Worm (Caenorhabditis elegans) whole organism, L4 larva: ENCODE data around the gene cyn-16.
A peak's percentile ranks its signal among the peaks of the same experiment; 100 is the strongest.

Experiments used
- D1046.2 ChIP-seq: fragments of 200-800 bp; sonication (Bioruptor generic); IDR thresholded peaks from 2 replicates; pipeline ENCODE4 v1.3.6; 2022; ENCODE audit warnings: missing genetic modification characterization, missing compliant biosample characterization
- F49E8.2 ChIP-seq: sonication (generic microtip); optimal IDR thresholded peaks from 2 replicates; lab custom pipeline; 2016; ENCODE audit warnings: missing compliant biosample characterization, mild to moderate bottlenecking, missing genetic modification characterization, borderline replicate concordance
- T26A8.4 ChIP-seq: fragments of 200-800 bp; sonication (Bioruptor generic); IDR thresholded peaks from 2 replicates; pipeline ENCODE4 v1.3.6; 2022; ENCODE audit warnings: missing genetic modification characterization, missing compliant biosample characterization
- ZK546.5 ChIP-seq, 2 experiments: sonication (generic microtip); optimal IDR thresholded peaks; 2 replicates each; lab custom pipeline; 2017; ENCODE audit warnings: missing biosample characterization in 2 of 2, missing genetic modification characterization in 2 of 2
- aha-1 ChIP-seq: fragments of 150-350 bp; peaks from one replicate; lab custom pipeline; 2014; ENCODE audit warnings: missing biosample characterization, missing genetic modification characterization
- ceh-20 ChIP-seq: fragments of 200-800 bp; sonication (Bioruptor generic); IDR thresholded peaks from 2 replicates; pipeline ENCODE4 v1.3.6; 2022; ENCODE audit warnings: missing genetic modification reagents, missing genetic modification characterization, missing compliant biosample characterization
- dmd-6 ChIP-seq: fragments of 200-800 bp; sonication (Bioruptor generic); IDR thresholded peaks from 2 replicates; pipeline ENCODE4 v1.3.6; 2022; ENCODE audit warnings: missing genetic modification reagents, missing genetic modification characterization, missing compliant biosample characterization
- dmd-9 ChIP-seq: fragments of 200-800 bp; sonication (Bioruptor generic); IDR thresholded peaks from 2 replicates; pipeline ENCODE4 v1.3.6; 2022; ENCODE audit warnings: missing genetic modification reagents, missing genetic modification characterization, missing compliant biosample characterization
- duxl-1 ChIP-seq: sonication (generic microtip); optimal IDR thresholded peaks from 2 replicates; lab custom pipeline; 2016; ENCODE audit warnings: mild to moderate bottlenecking, missing genetic modification characterization, moderate library complexity, missing compliant biosample characterization; ENCODE audit not compliant: poor library complexity
- dve-1 ChIP-seq: sonication (generic microtip); optimal IDR thresholded peaks from 2 replicates; lab custom pipeline; 2017; ENCODE audit warnings: antibody characterized with exemption, mild to moderate bottlenecking, missing genetic modification characterization, missing compliant biosample characterization; ENCODE audit not compliant: insufficient read depth
- egl-43 ChIP-seq: fragments of 200-800 bp; sonication (Bioruptor generic); IDR thresholded peaks from 2 replicates; pipeline ENCODE4 v1.3.6; 2022; ENCODE audit warnings: missing genetic modification reagents, missing genetic modification characterization, missing compliant biosample characterization
- fkh-10 ChIP-seq: fragments of 150-350 bp; optimal IDR thresholded peaks from 2 replicates; lab custom pipeline; 2014; ENCODE audit warnings: missing biosample characterization, missing genetic modification reagents, missing genetic modification characterization
- hif-1 ChIP-seq, 2 experiments: sonication (generic microtip); optimal IDR thresholded peaks; 2 replicates each; lab custom pipeline; 2016 to 2017; ENCODE audit warnings: missing compliant biosample characterization in 2 of 2, missing genetic modification characterization in 2 of 2, missing genetic modification reagents in 2 of 2, missing genotype in 2 of 2, mild to moderate bottlenecking in 1 of 2
- hlh-11 ChIP-seq: fragments of 200-800 bp; sonication (Bioruptor generic); optimal IDR thresholded peaks from 2 replicates; lab custom pipeline; 2018; ENCODE audit warnings: mild to moderate bottlenecking, missing genetic modification characterization, missing compliant biosample characterization
- lin-1 ChIP-seq: fragments of 200-800 bp; sonication (Bioruptor generic); IDR thresholded peaks from 2 replicates; pipeline ENCODE4 v1.3.6; 2022; ENCODE audit warnings: missing genetic modification reagents, missing genetic modification characterization, missing compliant biosample characterization
- lin-15B ChIP-seq: fragments of 150-350 bp; sonication (generic microtip); optimal IDR thresholded peaks from 3 replicates; lab custom pipeline; 2014; ENCODE audit warnings: missing biosample characterization, missing genetic modification characterization
- madf-9 ChIP-seq: fragments of 200-800 bp; sonication (Bioruptor generic); conservative IDR thresholded peaks from 2 replicates; pipeline ENCODE4 v1.3.6; 2022; ENCODE audit warnings: missing genetic modification reagents, missing genetic modification characterization, missing compliant biosample characterization
- mdt-29 ChIP-seq: fragments of 200-800 bp; sonication (Bioruptor generic); IDR thresholded peaks from 2 replicates; pipeline ENCODE4 v1.3.6; 2022; ENCODE audit warnings: missing genetic modification reagents, missing genetic modification characterization, missing compliant biosample characterization
- mep-1 ChIP-seq: fragments of 150-350 bp; sonication (generic microtip); optimal IDR thresholded peaks from 3 replicates; lab custom pipeline; 2014; ENCODE audit warnings: missing biosample characterization, missing genetic modification characterization
- nhr-102 ChIP-seq: sonication (generic microtip); optimal IDR thresholded peaks from 2 replicates; lab custom pipeline; 2016; ENCODE audit warnings: mild to moderate bottlenecking, missing genetic modification characterization, moderate library complexity, missing compliant biosample characterization
- nhr-28 ChIP-seq: fragments of 150-350 bp; optimal IDR thresholded peaks from 2 replicates; lab custom pipeline; 2014; ENCODE audit warnings: missing biosample characterization, missing genetic modification characterization
- nhr-42 ChIP-seq: fragments of 200-800 bp; sonication (Bioruptor generic); IDR thresholded peaks from 2 replicates; pipeline ENCODE4 v1.3.6; 2022; ENCODE audit warnings: missing genetic modification characterization, missing compliant biosample characterization
- saeg-2 ChIP-seq: fragments of 200-800 bp; sonication (Bioruptor generic); IDR thresholded peaks from 2 replicates; pipeline ENCODE4 v1.3.6; 2022; ENCODE audit warnings: missing genetic modification reagents, missing genetic modification characterization, missing compliant biosample characterization
- sdz-12 ChIP-seq: fragments of 200-800 bp; sonication (Bioruptor generic); optimal IDR thresholded peaks from 2 replicates; lab custom pipeline; 2018; ENCODE audit warnings: mild to moderate bottlenecking, missing genetic modification characterization, missing compliant biosample characterization
- set-16 ChIP-seq: fragments of 200-800 bp; sonication (Bioruptor generic); IDR thresholded peaks from 2 replicates; pipeline ENCODE4 v1.3.6; 2022; ENCODE audit warnings: missing genetic modification reagents, missing genetic modification characterization, missing compliant biosample characterization
- tra-1 ChIP-seq: fragments of 200-800 bp; sonication (Bioruptor generic); IDR thresholded peaks from 2 replicates; pipeline ENCODE4 v1.3.6; 2022; ENCODE audit warnings: missing genetic modification reagents, missing genetic modification characterization, missing compliant biosample characterization
- unc-62 ChIP-seq, 3 experiments: fragments of 150-350 bp in 1 of 3; sonication (generic microtip); optimal IDR thresholded peaks in 2 of 3; peaks in 1 of 3; 1 replicate in 1 of 3; 2 replicates in 2 of 3; lab custom pipeline; 2014 to 2017; ENCODE audit warnings: missing biosample characterization in 3 of 3, missing genetic modification characterization in 3 of 3, missing genetic modification reagents in 3 of 3, missing genotype in 1 of 3
- zfp-3 ChIP-seq: fragments of 200-800 bp; sonication (Bioruptor generic); conservative IDR thresholded peaks from 2 replicates; pipeline ENCODE4 v1.3.6; 2022; ENCODE audit warnings: missing genetic modification reagents, missing genetic modification characterization, missing compliant biosample characterization

Gene cyn-16

ce11 chrII:12063076-12063475 lies 26.5 kb upstream of the cyn-16 start (continued):
- TF ChIP-seq sdz-12 (GFP tag; lab: Kevin White, UChicago) (no peak), mep-1 (no peak), nhr-102 (no peak)

- TF ChIP-seq unc-62 (GFP tag; optimal IDR thresholded peaks at IDR 0.05 in 1 of 2; lab: Kevin White, UChicago) (peak in 1 of 2 experiments; percentile 45), unc-62 (tag; optimal IDR thresholded peaks at IDR 0.05; lab: Kevin White, UChicago) (no peak), F49E8.2 (tag; lab: Kevin White, UChicago) (no peak)
Observed at ce11 chrII:12062521-12062920, 26.0 kb upstream of the cyn-16 start, which contains the start of gene arrd-7. Gene arrd-7 (minus strand): TSS chrII:12062621.

- TF ChIP-seq mep-1 (peak; percentile 52), fkh-10 (GFP tag; lab: Kevin White, UChicago) (no peak), lin-1 (GFP tag; lab: Robert Waterston, UW) (0 out of 2 replicates have a peak, but pooled peaks have one; percentile 17), dve-1 (tag; lab: Kevin White, UChicago) (peak; percentile 9), saeg-2 (GFP tag; lab: Robert Waterston, UW) (no peak), madf-9 (GFP tag; lab: Robert Waterston, UW) (no peak), hif-1 (tag; optimal IDR thresholded peaks at IDR 0.05; lab: Kevin White, UChicago) (peak in 1 of 2 experiments; percentile 17), lin-15B (tag; lab: Kevin White, UChicago) (no peak), ZK546.5 (tag; optimal IDR thresholded peaks at IDR 0.05; lab: Kevin White, UChicago) (no peak), nhr-28 (no peak), zfp-3 (GFP tag; lab: Robert Waterston, UW) (0 out of 2 replicates have a peak, but pooled peaks have one; percentile 17)
Observed at ce11 chrII:12059872-12060271, 23.3 kb upstream of the cyn-16 start.

ce11 chrII:12058298-12058697 lies 21.8 kb upstream of the cyn-16 start:
- TF ChIP-seq duxl-1 (tag; lab: Kevin White, UChicago): peak; percentile 24
- no peak for TF ChIP-seq sdz-12 (GFP tag; lab: Kevin White, UChicago)
- peak; percentile 52 for TF ChIP-seq aha-1
- TF ChIP-seq hlh-11: no peak
- 0 out of 2 replicates have a peak, but pooled peaks have one; percentile 13 for TF ChIP-seq mdt-29 (GFP tag; lab: Robert Waterston, UW)
- TF ChIP-seq zfp-3 (GFP tag; lab: Robert Waterston, UW): 0 out of 2 replicates have a peak, but pooled peaks have one; percentile 30
- TF ChIP-seq ceh-20: peak; percentile 20; the same call in 1 of the 2 replicates

- TF ChIP-seq egl-43 (peak; percentile 58; the same call in 1 of the 2 replicates), ceh-20 (0 out of 2 replicates have a peak, but pooled peaks have one; percentile 19), D1046.2 (peak; percentile 89; the same call in 1 of the 2 replicates), dmd-9 (GFP tag; lab: Robert Waterston, UW) (0 out of 2 replicates have a peak, but pooled peaks have one; percentile 35), nhr-42 (0 out of 2 replicates have a peak, but pooled peaks have one; percentile 46), mdt-29 (GFP tag; lab: Robert Waterston, UW) (0 out of 2 replicates have a peak, but pooled peaks have one; percentile 52), dmd-6 (peak; percentile 8; the same call in 1 of the 2 replicates), T26A8.4 (peak; percentile 56; the same call in 1 of the 2 replicates), tra-1 (GFP tag; lab: Robert Waterston, UW) (0 out of 2 replicates have a peak, but pooled peaks have one; percentile 15)
Observed at ce11 chrII:12056801-12057200, 20.3 kb upstream of the cyn-16 start.

ce11 chrII:12055408-12056140 lies 19.0 kb upstream of the cyn-16 start:
- TF ChIP-seq unc-62 (GFP tag; optimal IDR thresholded peaks at IDR 0.05 in 1 of 2; lab: Kevin White, UChicago) (peak in 1 of 2 experiments; percentile 36), unc-62 (tag; optimal IDR thresholded peaks at IDR 0.05; lab: Kevin White, UChicago) (no peak), hif-1 (tag; optimal IDR thresholded peaks at IDR 0.05; lab: Kevin White, UChicago) (no peak), set-16 (GFP tag; lab: Robert Waterston, UW) (peak; percentile 68; the same call in 1 of the 2 replicates), zfp-3 (GFP tag; lab: Robert Waterston, UW) (peak; percentile 6; the same call in 1 of the 2 replicates), F49E8.2 (tag; lab: Kevin White, UChicago) (no peak)
